Fruit fly (Drosophila melanogaster): ENCODE measurements around the gene ham.

Gene ham

dm6 chr2L:18792806-18793205 lies at the start of gene ham:
ham (minus strand) TSS chr2L:18792906.
- TF ChIP-seq CG8478 (optimal IDR thresholded peaks at IDR 0.05) (no peak), CTCF (optimal IDR thresholded peaks at IDR 0.05) (no peak)

dm6 chr2L:18841210-18841609 lies 48.5 kb upstream of the ham start, which contains the start of gene CG31752:
CG31752 (minus strand) TSS chr2L:18841310.
- no peak for TF ChIP-seq CTCF (optimal IDR thresholded peaks at IDR 0.05)
- no peak for TF ChIP-seq CG8478 (optimal IDR thresholded peaks at IDR 0.05)

dm6 chr2L:18839143-18839872 lies 46.6 kb upstream of the ham start, which contains the start of gene CG10600:
CG10600 (minus strand) TSS chr2L:18839679.
- TF ChIP-seq CTCF (optimal IDR thresholded peaks at IDR 0.05) (peak; percentile 99), CG8478 (optimal IDR thresholded peaks at IDR 0.05) (no peak)

- TF ChIP-seq CTCF (optimal IDR thresholded peaks at IDR 0.05) (no peak), CG8478 (optimal IDR thresholded peaks at IDR 0.05) (no peak)
These were observed 41.8 kb upstream of the ham start for dm6 chr2L:18834525-18834924.

dm6 chr2L:18830587-18831528 lies 38.2 kb upstream of the ham start, which contains the start of the genes CG17597 and ScpX:
CG17597 (minus strand) TSS chr2L:18831153.
ScpX (plus strand) TSS chr2L:18831229.
- TF ChIP-seq CG8478 (optimal IDR thresholded peaks at IDR 0.05) (no peak), CTCF (optimal IDR thresholded peaks at IDR 0.05) (no peak)

- TF ChIP-seq CG8478 (optimal IDR thresholded peaks at IDR 0.05) (no peak), CTCF (optimal IDR thresholded peaks at IDR 0.05) (no peak)
These were observed 33.8 kb upstream of the ham start, which contains the start of gene Ugt36E1 for dm6 chr2L:18826496-18827008. Ugt36E1 (plus strand) TSS chr2L:18826770.

- TF ChIP-seq CG8478 (optimal IDR thresholded peaks at IDR 0.05) (no peak), CTCF (optimal IDR thresholded peaks at IDR 0.05) (no peak)
These were observed 30.6 kb upstream of the ham start, which contains the start of gene Ugt36D1 for dm6 chr2L:18823243-18823803. Ugt36D1 (plus strand) TSS chr2L:18823548.

dm6 chr2L:18822805-18823204 lies 30.1 kb upstream of the ham start:
- no peak for TF ChIP-seq CG8478 (optimal IDR thresholded peaks at IDR 0.05)
- TF ChIP-seq CTCF (optimal IDR thresholded peaks at IDR 0.05), result no peak

- TF ChIP-seq CTCF (optimal IDR thresholded peaks at IDR 0.05), result no peak
These were observed 26.3 kb upstream of the ham start, which contains the start of gene Ugt36F1 for dm6 chr2L:18819044-18819443. Ugt36F1 (plus strand) TSS chr2L:18819344.

dm6 chr2L:18818397-18818796 lies 25.7 kb upstream of the ham start:
- TF ChIP-seq CTCF (optimal IDR thresholded peaks at IDR 0.05), result peak; percentile 1 to 13
- no peak for TF ChIP-seq CG8478 (optimal IDR thresholded peaks at IDR 0.05)

- TF ChIP-seq CTCF (optimal IDR thresholded peaks at IDR 0.05), result no peak
- no peak for TF ChIP-seq CG8478 (optimal IDR thresholded peaks at IDR 0.05)
These were observed 22.5 kb upstream of the ham start for dm6 chr2L:18815194-18815593.

- TF ChIP-seq CG8478 (optimal IDR thresholded peaks at IDR 0.05) (no peak), CTCF (optimal IDR thresholded peaks at IDR 0.05) (no peak)
These were observed 20.0 kb upstream of the ham start for dm6 chr2L:18812755-18813154.

- TF ChIP-seq CG8478 (optimal IDR thresholded peaks at IDR 0.05), result no peak
- no peak for TF ChIP-seq CTCF (optimal IDR thresholded peaks at IDR 0.05)
These were observed 19.6 kb upstream of the ham start, which contains the start of the genes CG17325 and CG42305 for dm6 chr2L:18812348-18812747. CG17325 (plus strand) TSS chr2L:18812648. CG42305 (plus strand) TSS chr2L:18812648.

dm6 chr2L:18810960-18811642 lies 18.4 kb upstream of the ham start, which contains the start of the genes CG10570 and CG42502:
CG10570 (minus strand) TSS chr2L:18811252.
CG42502 (minus strand) TSS chr2L:18811252.
- TF ChIP-seq CTCF (optimal IDR thresholded peaks at IDR 0.05) (no peak), CG8478 (optimal IDR thresholded peaks at IDR 0.05) (no peak)
